Worm (Caenorhabditis elegans): ENCODE measurements around the gene elb-1.
A peak's percentile ranks its signal among the peaks of the same experiment; 100 is the strongest.

Gene elb-1

ce11 chrIII:11701863-11702262 is 17.4 kb downstream of the elb-1 start:
- no peak for TF ChIP-seq nhr-42 (GFP tag; IDR thresholded peaks at IDR 0.05)
- no peak for TF ChIP-seq ZK337.2 (GFP tag; IDR thresholded peaks at IDR 0.05)
- no peak for TF ChIP-seq ceh-82 (tag; optimal IDR thresholded peaks at IDR 0.05)
- peak; percentile 99 for TF ChIP-seq set-16 (GFP tag; IDR thresholded peaks at IDR 0.05)
- no peak for TF ChIP-seq mep-1 (tag; optimal IDR thresholded peaks at IDR 0.05)
- TF ChIP-seq sdz-12 (GFP tag; optimal IDR thresholded peaks at IDR 0.05): peak; percentile 6
- TF ChIP-seq unc-39 (tag; optimal IDR thresholded peaks at IDR 0.05): no peak
- no peak for TF ChIP-seq madf-9 (GFP tag; conservative IDR thresholded peaks at IDR 0.05)
- TF ChIP-seq zip-2 (tag; optimal IDR thresholded peaks at IDR 0.05): no peak
- TF ChIP-seq nhr-237 (tag; optimal IDR thresholded peaks at IDR 0.05): no peak
- TF ChIP-seq pha-4 (GFP tag; IDR thresholded peaks at IDR 0.05): peak; percentile 55; the same call in 1 of the 2 replicates
- no peak for TF ChIP-seq pha-4 (tag; optimal IDR thresholded peaks at IDR 0.05)
- TF ChIP-seq madf-5 (GFP tag; IDR thresholded peaks at IDR 0.05): no peak
- no peak for TF ChIP-seq nhr-77 (tag; optimal IDR thresholded peaks at IDR 0.05)
- no peak for TF ChIP-seq cey-2 (tag; optimal IDR thresholded peaks at IDR 0.05; ENCODE audit: borderline replicate concordance, insufficient read depth)
- TF ChIP-seq ces-1 (GFP tag; optimal IDR thresholded peaks at IDR 0.05): no peak
- no peak for TF ChIP-seq ama-1 (optimal IDR thresholded peaks at IDR 0.05)
- TF ChIP-seq F37D6.2 (tag; optimal IDR thresholded peaks at IDR 0.05): no peak
- TF ChIP-seq ztf-11 (tag; optimal IDR thresholded peaks at IDR 0.05): no peak
- TF ChIP-seq skn-1 (tag; optimal IDR thresholded peaks at IDR 0.05): no peak
- no peak for TF ChIP-seq rbr-2 (tag; optimal IDR thresholded peaks at IDR 0.05)
- no peak for TF ChIP-seq lin-29 (GFP tag; IDR thresholded peaks at IDR 0.05)
- no peak for TF ChIP-seq mes-2 (tag; optimal IDR thresholded peaks at IDR 0.05; ENCODE audit: poor library complexity, severe bottlenecking)

- TF ChIP-seq mxl-2 (GFP tag; conservative IDR thresholded peaks at IDR 0.05) (no peak), nhr-48 (tag; optimal IDR thresholded peaks at IDR 0.05) (no peak), daf-16 (GFP tag; optimal IDR thresholded peaks at IDR 0.05) (no peak), daf-16 (tag; optimal IDR thresholded peaks at IDR 0.05) (no peak), vab-7 (GFP tag; IDR thresholded peaks at IDR 0.05) (no peak), ZK546.5 (tag; optimal IDR thresholded peaks at IDR 0.05) (no peak), aha-1 (tag) (no peak), aly-2 (tag; optimal IDR thresholded peaks at IDR 0.05) (no peak), mep-1 (tag; optimal IDR thresholded peaks at IDR 0.05) (no peak), nhr-42 (GFP tag; IDR thresholded peaks at IDR 0.05) (no peak)
These were observed 19.3 kb downstream of the elb-1 start, which contains the start of gene pqn-84 for ce11 chrIII:11699959-11700358. pqn-84 (plus strand) TSS chrIII:11700259.

ce11 chrIII:11698569-11698968 is 20.7 kb downstream of the elb-1 start, which contains the start of gene Y41C4A.7:
Y41C4A.7 (plus strand) TSS chrIII:11698869.
- TF ChIP-seq Y75B8A.6 (GFP tag; IDR thresholded peaks at IDR 0.05) (no peak), nhr-48 (tag; optimal IDR thresholded peaks at IDR 0.05) (no peak), lir-3 (tag; optimal IDR thresholded peaks at IDR 0.05) (no peak), dve-1 (tag; optimal IDR thresholded peaks at IDR 0.05; ENCODE audit: insufficient read depth) (no peak), spr-1 (tag; optimal IDR thresholded peaks at IDR 0.05) (no peak), duxl-1 (tag; optimal IDR thresholded peaks at IDR 0.05; ENCODE audit: poor library complexity) (no peak), lin-38 (GFP tag; IDR thresholded peaks at IDR 0.05) (no peak)

- TF ChIP-seq ceh-82 (tag; optimal IDR thresholded peaks at IDR 0.05) (no peak), php-3 (GFP tag; IDR thresholded peaks at IDR 0.05) (no peak), nhr-42 (GFP tag; IDR thresholded peaks at IDR 0.05) (no peak), fos-1 (tag; optimal IDR thresholded peaks at IDR 0.05) (no peak), spr-3 (GFP tag; optimal IDR thresholded peaks at IDR 0.05) (no peak), Y105C5A.15 (GFP tag; IDR thresholded peaks at IDR 0.05) (no peak), dve-1 (tag; optimal IDR thresholded peaks at IDR 0.05; ENCODE audit: insufficient read depth) (no peak), tra-1 (GFP tag; IDR thresholded peaks at IDR 0.05) (no peak), mxl-3 (GFP tag; optimal IDR thresholded peaks at IDR 0.05) (no peak), lir-3 (tag; optimal IDR thresholded peaks at IDR 0.05) (no peak), hlh-30 (tag; optimal IDR thresholded peaks at IDR 0.05; ENCODE audit: insufficient read depth) (no peak), daf-16 (GFP tag; optimal IDR thresholded peaks at IDR 0.05) (no peak), daf-16 (tag; optimal IDR thresholded peaks at IDR 0.05) (no peak), lin-39 (tag; optimal IDR thresholded peaks at IDR 0.05) (no peak), pqm-1 (tag; optimal IDR thresholded peaks at IDR 0.05) (no peak), R02D3.7 (tag; optimal IDR thresholded peaks at IDR 0.05) (no peak)
These were observed 23.0 kb downstream of the elb-1 start, which contains the start of gene Y41C4A.6 for ce11 chrIII:11696273-11696672. Y41C4A.6 (plus strand) TSS chrIII:11696573.

Measured in whole organism, L4 larva.